Worm (Caenorhabditis elegans): ENCODE results near the gene C08B6.8.

The C08B6.8 gene

DNA sequence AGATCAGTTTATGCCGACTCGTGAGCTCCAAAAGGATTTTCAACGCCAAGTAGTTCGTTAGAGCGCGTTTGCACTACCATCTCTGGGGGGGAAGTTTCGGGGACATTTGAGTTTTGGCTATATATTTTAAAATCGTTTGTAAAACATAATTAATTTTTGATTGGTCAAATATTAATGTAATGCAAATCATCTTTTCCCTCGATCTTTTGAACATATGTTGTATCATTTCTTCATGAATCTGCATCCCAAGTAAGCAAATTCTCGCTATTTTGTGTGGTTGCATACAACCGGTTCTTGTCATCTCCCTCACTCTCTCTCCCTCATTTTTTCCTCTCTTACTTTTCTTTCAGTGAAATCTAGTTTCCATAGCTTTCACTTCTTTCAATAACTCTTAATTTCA, 43.7 kb downstream of the C08B6.8 start (continued):
- TF ChIP-seq nhr-80 (tag; optimal IDR thresholded peaks at IDR 0.05) (peak; percentile 16), F39B2.1 (GFP tag; IDR thresholded peaks at IDR 0.05) (no peak), lin-54 (GFP tag; optimal IDR thresholded peaks at IDR 0.05) (no peak), ztf-28 (GFP tag; IDR thresholded peaks at IDR 0.05) (no peak), pbrm-1 (GFP tag; IDR thresholded peaks at IDR 0.05) (no peak), die-1 (tag; optimal IDR thresholded peaks at IDR 0.05) (no peak), T07F8.4 (tag; optimal IDR thresholded peaks at IDR 0.05) (no peak), attf-5 (GFP tag; optimal IDR thresholded peaks at IDR 0.05) (peak; percentile 44), rpc-1 (optimal IDR thresholded peaks at IDR 0.05) (no peak), rpc-1 (tag; optimal IDR thresholded peaks at IDR 0.05) (no peak), mes-4 (tag; optimal IDR thresholded peaks at IDR 0.05) (no peak), mcd-1 (GFP tag; IDR thresholded peaks at IDR 0.05) (peak; percentile 91), gei-17 (GFP tag; optimal IDR thresholded peaks at IDR 0.05) (no peak), ztf-18 (tag; optimal IDR thresholded peaks at IDR 0.05) (peak; percentile 30), rec-8 (tag; optimal IDR thresholded peaks at IDR 0.05) (no peak), lin-26 (GFP tag; IDR thresholded peaks at IDR 0.05) (no peak), ZK185.1 (tag; optimal IDR thresholded peaks at IDR 0.05; ENCODE audit: poor library complexity, severe bottlenecking) (peak; percentile 2), ztf-3 (GFP tag; optimal IDR thresholded peaks at IDR 0.05) (no peak), sdz-38 (tag; optimal IDR thresholded peaks at IDR 0.05) (no peak), C17E4.6 (GFP tag; IDR thresholded peaks at IDR 0.05) (no peak), tbp1 (GFP tag; optimal IDR thresholded peaks at IDR 0.05) (no peak), B0261.1 (tag; optimal IDR thresholded peaks at IDR 0.05) (no peak), ztf-25 (GFP tag; IDR thresholded peaks at IDR 0.05) (no peak), ceh-100 (GFP tag; IDR thresholded peaks at IDR 0.05) (peak; percentile 91), cebp-2 (GFP tag; IDR thresholded peaks at IDR 0.05) (no peak), hlh-26 (GFP tag; conservative IDR thresholded peaks at IDR 0.05) (no peak), rcor-1 (GFP tag; IDR thresholded peaks at IDR 0.05) (no peak), F49E8.2 (tag; optimal IDR thresholded peaks at IDR 0.05; ENCODE audit: insufficient read depth) (no peak), snpc-1.1 (tag; optimal IDR thresholded peaks at IDR 0.05; ENCODE audit: insufficient read depth) (no peak), snpc-1.3 (tag; optimal IDR thresholded peaks at IDR 0.05; ENCODE audit: insufficient read depth) (no peak), ceh-40 (GFP tag; IDR thresholded peaks at IDR 0.05) (no peak), lin-35 (GFP tag; optimal IDR thresholded peaks at IDR 0.05) (no peak), ceh-91 (GFP tag; IDR thresholded peaks at IDR 0.05) (no peak), Y95B8A.8 (GFP tag; IDR thresholded peaks at IDR 0.05) (no peak), zfh-2 (GFP tag; conservative IDR thresholded peaks at IDR 0.05) (no peak), nfya-1 (tag; optimal IDR thresholded peaks at IDR 0.05; ENCODE audit: borderline replicate concordance, insufficient read depth) (no peak), madf-3 (GFP tag; IDR thresholded peaks at IDR 0.05) (no peak)

DNA sequence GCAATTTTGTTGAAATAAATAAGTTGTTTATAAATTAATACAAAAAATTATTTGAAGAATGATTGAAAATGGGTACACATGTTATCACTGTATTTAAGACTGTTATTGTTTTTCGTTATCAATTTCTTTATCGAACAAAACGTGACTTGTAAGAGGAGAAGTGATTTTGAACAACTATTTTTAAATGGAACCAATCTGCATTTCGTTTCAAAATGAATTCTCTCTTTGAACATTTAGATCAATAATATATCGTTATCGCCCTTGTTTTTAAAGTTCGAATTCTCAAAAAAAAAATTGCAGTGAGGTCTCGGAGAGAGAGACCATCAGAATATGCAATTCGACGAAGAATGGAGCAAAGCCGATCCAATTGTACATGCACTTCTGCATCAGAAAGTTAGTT, 44.8 kb downstream of the C08B6.8 start, which contains the start of gene cul-5:
cul-5 (plus strand) TSS at position 301 of the 400 bp plus-strand sequence.
- TF ChIP-seq nfya-2 (GFP tag; IDR thresholded peaks at IDR 0.05) (no peak), ceh-58 (GFP tag; IDR thresholded peaks at IDR 0.05) (no peak), madf-3 (GFP tag; IDR thresholded peaks at IDR 0.05) (no peak), K12H6.12 (tag; optimal IDR thresholded peaks at IDR 0.05) (no peak), hmg-20 (GFP tag; IDR thresholded peaks at IDR 0.05) (no peak), ceh-40 (GFP tag; IDR thresholded peaks at IDR 0.05) (no peak), aptf-3 (GFP tag; IDR thresholded peaks at IDR 0.05) (no peak), gei-17 (GFP tag; optimal IDR thresholded peaks at IDR 0.05) (no peak), repo-1 (tag; optimal IDR thresholded peaks at IDR 0.05) (no peak), lin-40 (tag; optimal IDR thresholded peaks at IDR 0.05) (no peak), egl-44 (GFP tag; IDR thresholded peaks at IDR 0.05) (no peak)

Data from whole organism, young adult.